Fruit fly (Drosophila melanogaster) whole organism, embryonic: ENCODE measurements around the gene His3.3B.

Source experiments
- Antp ChIP-seq: fragments of 200-800 bp; sonication (Bioruptor generic); optimal IDR thresholded peaks from 3 replicates; lab custom pipeline; 2016; ENCODE audit warnings: missing biosample characterization, missing genetic modification characterization
- CG11560 ChIP-seq: fragments of 200-800 bp; sonication (Bioruptor generic); IDR thresholded peaks from 3 replicates; pipeline ENCODE4 v1.3.6; 2022; ENCODE audit warnings: missing biosample characterization, missing genetic modification characterization
- CG12299 ChIP-seq: fragments of 200-800 bp; sonication (Bioruptor generic); optimal IDR thresholded peaks from 2 replicates; lab custom pipeline; 2018; ENCODE audit warnings: missing biosample characterization, mild to moderate bottlenecking, missing genetic modification characterization
- CG13296 ChIP-seq: fragments of 200-800 bp; sonication (Bioruptor generic); optimal IDR thresholded peaks from 3 replicates; lab custom pipeline; 2018; ENCODE audit warnings: missing biosample characterization, mild to moderate bottlenecking, missing genetic modification characterization
- CG15269 ChIP-seq: fragments of 200-800 bp; sonication (Bioruptor generic); optimal IDR thresholded peaks from 2 replicates; lab custom pipeline; 2018; ENCODE audit warnings: missing biosample characterization, mild to moderate bottlenecking, missing genetic modification characterization, moderate library complexity
- CG15514 ChIP-seq: fragments of 200-800 bp; sonication (Bioruptor generic); optimal IDR thresholded peaks from 3 replicates; lab custom pipeline; 2017; ENCODE audit warnings: missing biosample characterization, missing genetic modification characterization, mild to moderate bottlenecking, moderate library complexity, missing genetic modification reagents
- CG1603 ChIP-seq: fragments of 200-800 bp; sonication (Bioruptor generic); optimal IDR thresholded peaks from 2 replicates; lab custom pipeline; 2019; ENCODE audit warnings: missing biosample characterization, mild to moderate bottlenecking, missing genetic modification characterization, moderate library complexity
- CG1647 ChIP-seq: fragments of 200-800 bp; sonication (Bioruptor generic); optimal IDR thresholded peaks from 3 replicates; lab custom pipeline; 2016; ENCODE audit warnings: missing biosample characterization, missing genetic modification characterization
- CG16813 ChIP-seq: fragments of 200-800 bp; sonication (Bioruptor generic); IDR thresholded peaks from 3 replicates; pipeline ENCODE4 v1.3.6; 2022; ENCODE audit warnings: missing biosample characterization, missing genetic modification characterization; ENCODE audit not compliant: partially characterized antibody
- CG17385 ChIP-seq: fragments of 200-800 bp; sonication (Bioruptor generic); optimal IDR thresholded peaks from 3 replicates; lab custom pipeline; 2018; ENCODE audit warnings: missing biosample characterization, mild to moderate bottlenecking, missing genetic modification characterization
- CG17802 ChIP-seq: fragments of 200-800 bp; sonication (Bioruptor generic); optimal IDR thresholded peaks from 2 replicates; lab custom pipeline; 2018; ENCODE audit warnings: missing biosample characterization, mild to moderate bottlenecking, missing genetic modification characterization, moderate library complexity
- CG3065 ChIP-seq: fragments of 200-800 bp; sonication (Bioruptor generic); optimal IDR thresholded peaks from 2 replicates; lab custom pipeline; 2016; ENCODE audit warnings: missing biosample characterization, missing genetic modification characterization
- CG33557 ChIP-seq: fragments of 200-800 bp; sonication (Bioruptor generic); optimal IDR thresholded peaks from 2 replicates; lab custom pipeline; 2019; ENCODE audit warnings: missing biosample characterization, mild to moderate bottlenecking, missing genetic modification characterization, moderate library complexity
- CG3838 ChIP-seq: fragments of 200-800 bp; sonication (Bioruptor generic); optimal IDR thresholded peaks from 3 replicates; lab custom pipeline; 2016; ENCODE audit warnings: missing biosample characterization, missing genetic modification characterization
- CG3847 ChIP-seq: fragments of 200-800 bp; sonication (Bioruptor generic); IDR thresholded peaks from 2 replicates; pipeline ENCODE4 v1.3.6; 2022; ENCODE audit warnings: missing biosample characterization, missing genetic modification characterization
- CG3995 ChIP-seq: fragments of 200-800 bp; sonication (Bioruptor generic); optimal IDR thresholded peaks from 3 replicates; lab custom pipeline; 2016; ENCODE audit warnings: missing biosample characterization, missing genetic modification characterization
- CG4424 ChIP-seq: fragments of 200-800 bp; sonication (Bioruptor generic); optimal IDR thresholded peaks from 3 replicates; lab custom pipeline; 2016; ENCODE audit warnings: missing biosample characterization, missing genetic modification characterization
- CG4730 ChIP-seq: fragments of 200-800 bp; sonication (Bioruptor generic); IDR thresholded peaks from 2 replicates; pipeline ENCODE4 v1.3.6; 2022; ENCODE audit warnings: missing biosample characterization, missing genetic modification characterization
- CG6791 ChIP-seq: fragments of 200-800 bp; sonication (Bioruptor generic); IDR thresholded peaks from 3 replicates; pipeline ENCODE4 v1.3.6; 2022; ENCODE audit warnings: missing biosample characterization, missing genetic modification characterization; ENCODE audit not compliant: partially characterized antibody
- CG6854 ChIP-seq: fragments of 200-800 bp; sonication (Bioruptor generic); optimal IDR thresholded peaks from 3 replicates; lab custom pipeline; 2017; ENCODE audit warnings: missing biosample characterization, mild to moderate bottlenecking, missing genetic modification characterization
- CG7556 ChIP-seq: fragments of 200-800 bp; sonication (Bioruptor generic); optimal IDR thresholded peaks from 2 replicates; lab custom pipeline; 2017; ENCODE audit warnings: missing biosample characterization, mild to moderate bottlenecking, missing genetic modification characterization
- CTCF ChIP-seq: fragments of 200-800 bp; sonication (Bioruptor generic); optimal IDR thresholded peaks from 2 replicates; lab custom pipeline; 2017; ENCODE audit warnings: missing biosample characterization, mild to moderate bottlenecking, missing genetic modification characterization, moderate library complexity
- Dad ChIP-seq: fragments of 200-800 bp; sonication (Bioruptor generic); optimal IDR thresholded peaks from 3 replicates; lab custom pipeline; 2016; ENCODE audit warnings: missing biosample characterization, missing genetic modification characterization
- Dll ChIP-seq: fragments of 200-800 bp; sonication (Bioruptor generic); IDR thresholded peaks from 4 replicates; pipeline ENCODE4 v1.3.6; 2022; ENCODE audit warnings: missing biosample characterization, missing genetic modification characterization; ENCODE audit not compliant: partially characterized antibody
- Doc3 ChIP-seq: fragments of 200-800 bp; sonication (Bioruptor generic); IDR thresholded peaks from 3 replicates; pipeline ENCODE4 v1.3.6; 2022; ENCODE audit warnings: missing biosample characterization, missing genetic modification characterization; ENCODE audit not compliant: partially characterized antibody
- Dp ChIP-seq: fragments of 200-800 bp; sonication (Bioruptor generic); optimal IDR thresholded peaks from 2 replicates; lab custom pipeline; 2018; ENCODE audit warnings: missing biosample characterization, mild to moderate bottlenecking, missing genetic modification characterization, moderate library complexity
- Eip74EF ChIP-seq, 2 experiments: fragments of 200-800 bp in 1 of 2; fragments of >200 bp in 1 of 2; sonication (Bioruptor generic) in 1 of 2; optimal IDR thresholded peaks; 2 replicates each; lab custom pipeline; 2017 to 2019; ENCODE audit warnings: missing biosample characterization in 2 of 2, missing genetic modification characterization in 2 of 2, mild to moderate bottlenecking in 1 of 2, moderate library complexity in 1 of 2
- HLH4C ChIP-seq: fragments of 200-800 bp; sonication (Bioruptor generic); IDR thresholded peaks from 3 replicates; pipeline ENCODE4 v1.3.6; 2022; ENCODE audit warnings: missing biosample characterization, missing genetic modification characterization; ENCODE audit not compliant: partially characterized antibody
- Myb ChIP-seq: fragments of 200-800 bp; sonication (Bioruptor generic); optimal IDR thresholded peaks from 2 replicates; lab custom pipeline; 2016; ENCODE audit warnings: missing biosample characterization, missing genetic modification characterization
- NFAT ChIP-seq: fragments of 200-800 bp; sonication (Bioruptor generic); IDR thresholded peaks from 2 replicates; pipeline ENCODE4 v1.3.6; 2022; ENCODE audit warnings: missing biosample characterization, missing genetic modification characterization
- Neu2 ChIP-seq: fragments of 200-800 bp; sonication (Bioruptor generic); optimal IDR thresholded peaks from 3 replicates; lab custom pipeline; 2016; ENCODE audit warnings: missing biosample characterization, missing genetic modification characterization, borderline replicate concordance
- Oaz ChIP-seq: fragments of 200-800 bp; sonication (Bioruptor generic); IDR thresholded peaks from 2 replicates; pipeline ENCODE4 v1.3.6; 2022; ENCODE audit warnings: missing biosample characterization, missing genetic modification characterization
- Stat92E ChIP-seq, 3 experiments: fragments of >200 bp in 2 of 3; fragments of 200-800 bp in 1 of 3; sonication (Bioruptor generic) in 1 of 3; optimal IDR thresholded peaks; 2 replicates each; lab custom pipeline; 2017 to 2019; ENCODE audit warnings: missing biosample characterization in 3 of 3, missing genetic modification characterization in 3 of 3, mild to moderate bottlenecking in 1 of 3, moderate library complexity in 1 of 3
- Trl ChIP-seq, 3 experiments: fragments of >200 bp in 2 of 3; fragments of 200-800 bp in 1 of 3; sonication (Bioruptor generic) in 1 of 3; optimal IDR thresholded peaks; 2 replicates in 1 of 3; 3 replicates in 2 of 3; lab custom pipeline; 2016 to 2017; ENCODE audit warnings: missing biosample characterization in 1 of 3, missing genetic modification characterization in 1 of 3
- Xbp1 ChIP-seq: fragments of 200-800 bp; sonication (Bioruptor generic); optimal IDR thresholded peaks from 3 replicates; lab custom pipeline; 2016; ENCODE audit warnings: missing biosample characterization, mild to moderate bottlenecking, missing genetic modification characterization
- bowl ChIP-seq: fragments of 200-800 bp; sonication (Bioruptor generic); IDR thresholded peaks from 2 replicates; pipeline ENCODE4 v1.3.6; 2022; ENCODE audit warnings: missing biosample characterization, missing genetic modification characterization
- chinmo ChIP-seq: fragments of 200-800 bp; sonication (Bioruptor generic); IDR thresholded peaks from 4 replicates; pipeline ENCODE4 v1.3.6; 2022; ENCODE audit warnings: missing biosample characterization, missing genetic modification characterization; ENCODE audit not compliant: partially characterized antibody
- chm ChIP-seq: fragments of 200-800 bp; sonication (Bioruptor generic); IDR thresholded peaks from 2 replicates; pipeline ENCODE4 v1.3.6; 2022; ENCODE audit warnings: missing biosample characterization, missing genetic modification characterization
- cwo ChIP-seq: fragments of 200-800 bp; sonication (Bioruptor generic); optimal IDR thresholded peaks from 3 replicates; lab custom pipeline; 2017; ENCODE audit warnings: missing biosample characterization, missing genetic modification characterization, mild to moderate bottlenecking, moderate library complexity, missing genetic modification reagents
- gfzf ChIP-seq: fragments of 200-800 bp; sonication (Bioruptor generic); optimal IDR thresholded peaks from 2 replicates; lab custom pipeline; 2016; ENCODE audit warnings: missing biosample characterization, mild to moderate bottlenecking, missing genetic modification characterization, moderate library complexity
- gsb-n ChIP-seq: fragments of 200-800 bp; sonication (Bioruptor generic); optimal IDR thresholded peaks from 3 replicates; lab custom pipeline; 2018; ENCODE audit warnings: missing biosample characterization, mild to moderate bottlenecking, missing genetic modification characterization
- nau ChIP-seq: fragments of 200-800 bp; sonication (Bioruptor generic); optimal IDR thresholded peaks from 3 replicates; lab custom pipeline; 2017; ENCODE audit warnings: missing biosample characterization, mild to moderate bottlenecking, missing genetic modification characterization, missing genetic modification reagents
- oc ChIP-seq: fragments of 200-800 bp; sonication (Bioruptor generic); optimal IDR thresholded peaks from 2 replicates; lab custom pipeline; 2018; ENCODE audit warnings: missing biosample characterization, mild to moderate bottlenecking, missing genetic modification characterization, moderate library complexity
- odd ChIP-seq: fragments of 200-800 bp; sonication (Bioruptor generic); optimal IDR thresholded peaks from 2 replicates; lab custom pipeline; 2017; ENCODE audit warnings: missing biosample characterization, mild to moderate bottlenecking, missing genetic modification characterization
- sd ChIP-seq: fragments of 200-800 bp; sonication (Bioruptor generic); optimal IDR thresholded peaks from 3 replicates; lab custom pipeline; 2018; ENCODE audit warnings: missing biosample characterization, mild to moderate bottlenecking, missing genetic modification characterization, moderate library complexity
- sens ChIP-seq: fragments of 200-800 bp; sonication (Bioruptor generic); peaks from one replicate; lab custom pipeline; 2016; ENCODE audit warnings: missing biosample characterization, missing genetic modification characterization
- stc ChIP-seq: fragments of 200-800 bp; sonication (Bioruptor generic); IDR thresholded peaks from 2 replicates; pipeline ENCODE4 v1.3.6; 2022; ENCODE audit warnings: missing biosample characterization, missing genetic modification characterization
- stwl ChIP-seq: fragments of 200-800 bp; sonication (Bioruptor generic); optimal IDR thresholded peaks from 3 replicates; lab custom pipeline; 2018; ENCODE audit warnings: missing biosample characterization, mild to moderate bottlenecking, missing genetic modification characterization, moderate library complexity

His3.3B gene

dm6 chrX:9156388-9156823, at the start of gene His3.3B (continued):
- TF ChIP-seq CG4424 (GFP tag; lab: Kevin White, UChicago), result peak; percentile 5
- TF ChIP-seq sd (tag; lab: Kevin White, UChicago), result peak; percentile 32
- TF ChIP-seq HLH4C (GFP tag; lab: Robert Waterston, UW), result 0 out of 3 replicates have a peak, but pooled peaks have one; percentile 36
- TF ChIP-seq chm (GFP tag; lab: Robert Waterston, UW), result peak; percentile 51
- TF ChIP-seq Xbp1 (GFP tag; lab: Kevin White, UChicago), result peak; percentile 7
- TF ChIP-seq sens (GFP tag; lab: Kevin White, UChicago), result peak; percentile 14
- no peak for TF ChIP-seq CG17802 (tag; lab: Kevin White, UChicago)
- peak; percentile 1 for TF ChIP-seq Dad (GFP tag; lab: Kevin White, UChicago)
- TF ChIP-seq CG6854 (GFP tag; lab: Kevin White, UChicago), result peak; percentile 60
- TF ChIP-seq CG16813, result peak; percentile 42; the same call in 1 of the 3 replicates
- no peak; the same call in 2 of the 3 replicates for TF ChIP-seq Doc3
- peak; percentile 17 for TF ChIP-seq CG17385 (GFP tag; lab: Kevin White, UChicago)
- no peak for TF ChIP-seq CG7556 (GFP tag; lab: Kevin White, UChicago)
- TF ChIP-seq Antp (GFP tag; lab: Kevin White, UChicago), result no peak
- TF ChIP-seq CG3065, result peak; percentile 82
- no peak for TF ChIP-seq Myb (GFP tag; lab: Kevin White, UChicago)
- TF ChIP-seq NFAT, result peak; percentile 28; the same call in 1 of the 2 replicates
- peak; percentile 4 for TF ChIP-seq CG3995 (GFP tag; lab: Kevin White, UChicago)
- TF ChIP-seq Neu2, result no peak
- peak; percentile 53 for TF ChIP-seq gfzf (GFP tag; lab: Kevin White, UChicago)
- TF ChIP-seq nau (GFP tag; lab: Kevin White, UChicago), result peak; percentile 1
- TF ChIP-seq CG3847 (GFP tag; lab: Robert Waterston, UW), result 0 out of 2 replicates have a peak, but pooled peaks have one; percentile 14
- peak; percentile 41 for TF ChIP-seq CG13296 (GFP tag; lab: Kevin White, UChicago)
- no peak for TF ChIP-seq Trl (optimal IDR thresholded peaks at IDR 0.05; lab: Kevin White, UChicago)
- peak; percentile 5 for TF ChIP-seq Trl (GFP tag; optimal IDR thresholded peaks at IDR 0.05; lab: Kevin White, UChicago)
- TF ChIP-seq CG1647 (GFP tag; lab: Kevin White, UChicago), result no peak
- TF ChIP-seq CTCF (GFP tag; lab: Kevin White, UChicago), result peak; percentile 54
- peak in 1 of 3 experiments; percentile 59 for TF ChIP-seq Stat92E (GFP tag; optimal IDR thresholded peaks at IDR 0.05; lab: Kevin White, UChicago)
- TF ChIP-seq Dll (GFP tag; lab: Robert Waterston, UW), result peak; percentile 56; the same call in 1 of the 4 replicates
- no peak for TF ChIP-seq CG4730 (GFP tag; lab: Robert Waterston, UW)
- TF ChIP-seq stwl (tag; lab: Kevin White, UChicago), result peak; percentile 40
- peak; percentile 22 for TF ChIP-seq odd
- TF ChIP-seq CG15514 (GFP tag; lab: Kevin White, UChicago), result peak; percentile 64
- peak in 1 of 2 experiments; percentile 37 for TF ChIP-seq Eip74EF (GFP tag; optimal IDR thresholded peaks at IDR 0.05; lab: Kevin White, UChicago)
- peak; percentile 31 for TF ChIP-seq CG15269 (tag; lab: Kevin White, UChicago)
- 0 out of 4 replicates have a peak, but pooled peaks have one; percentile 51 for TF ChIP-seq chinmo (GFP tag; lab: Robert Waterston, UW)
- TF ChIP-seq stc (GFP tag; lab: Robert Waterston, UW), result no peak
- TF ChIP-seq Oaz (GFP tag; lab: Robert Waterston, UW), result no peak
- peak; percentile 44 for TF ChIP-seq CG1603
- peak; percentile 38; the same call in 1 of the 2 replicates for TF ChIP-seq bowl (GFP tag; lab: Robert Waterston, UW)
- TF ChIP-seq CG3838 (GFP tag; lab: Kevin White, UChicago), result no peak
- no peak for TF ChIP-seq gsb-n (tag; lab: Kevin White, UChicago)
- peak; percentile 99 for TF ChIP-seq CG11560 (tag; lab: Robert Waterston, UW)
- peak; percentile 81 for TF ChIP-seq Dp (GFP tag; lab: Kevin White, UChicago)
- 0 out of 3 replicates have a peak, but pooled peaks have one; percentile 39 for TF ChIP-seq CG6791 (GFP tag; lab: Robert Waterston, UW)
- peak; percentile 49 for TF ChIP-seq cwo (GFP tag; lab: Kevin White, UChicago)
- peak; percentile 11 for TF ChIP-seq CG33557 (GFP tag; lab: Kevin White, UChicago)
- TF ChIP-seq CG12299 (tag; lab: Kevin White, UChicago), result peak; percentile 55
- TF ChIP-seq oc (tag; lab: Kevin White, UChicago), result no peak
